Worm (Caenorhabditis elegans) whole organism, early embryonic: Measurements from ENCODE around the gene F41E6.5.

ENCODE experiments used
- B0310.2 ChIP-seq: sonication (generic microtip); optimal IDR thresholded peaks from 2 replicates; lab custom pipeline; 2016; ENCODE audit warnings: mild to moderate bottlenecking, missing genetic modification characterization, missing compliant biosample characterization
- F13C5.2 ChIP-seq: sonication (generic microtip); optimal IDR thresholded peaks from 2 replicates; lab custom pipeline; 2017; ENCODE audit warnings: mild to moderate bottlenecking, missing genetic modification characterization, inconsistent platforms, missing compliant biosample characterization
- aly-1 ChIP-seq: sonication (generic microtip); optimal IDR thresholded peaks from 2 replicates; lab custom pipeline; 2016; ENCODE audit warnings: missing genetic modification characterization, missing compliant biosample characterization
- ama-1 ChIP-seq: fragments of 150-350 bp; optimal IDR thresholded peaks from 2 replicates; lab custom pipeline; 2014
- ceh-13 ChIP-seq: fragments of 200-800 bp; sonication (Bioruptor generic); optimal IDR thresholded peaks from 2 replicates; lab custom pipeline; 2018; ENCODE audit warnings: mild to moderate bottlenecking, missing genetic modification characterization, missing compliant biosample characterization
- ceh-36 ChIP-seq: sonication (generic microtip); optimal IDR thresholded peaks from 2 replicates; lab custom pipeline; 2016; ENCODE audit warnings: missing genetic modification characterization, inconsistent platforms, missing compliant biosample characterization
- ets-7 ChIP-seq: sonication (generic microtip); optimal IDR thresholded peaks from 2 replicates; lab custom pipeline; 2016; ENCODE audit warnings: missing genotype, missing genetic modification characterization, missing compliant biosample characterization
- flt-1 ChIP-seq: fragments of 200-800 bp; sonication (Bioruptor generic); IDR thresholded peaks from 2 replicates; pipeline ENCODE4 v1.3.6; 2022; ENCODE audit warnings: missing genetic modification characterization, missing compliant biosample characterization
- hmbx-1 ChIP-seq: sonication (generic microtip); optimal IDR thresholded peaks from 2 replicates; lab custom pipeline; 2016; ENCODE audit warnings: mild to moderate bottlenecking, missing genetic modification characterization, missing compliant biosample characterization
- hmg-4 ChIP-seq: fragments of 200-800 bp; sonication (Bioruptor generic); optimal IDR thresholded peaks from 2 replicates; lab custom pipeline; 2018; ENCODE audit warnings: mild to moderate bottlenecking, missing genetic modification characterization, missing compliant biosample characterization
- hnd-1 ChIP-seq: sonication (generic microtip); optimal IDR thresholded peaks from 2 replicates; lab custom pipeline; 2016; ENCODE audit warnings: missing genetic modification characterization, missing compliant biosample characterization
- pes-1 ChIP-seq: fragments of 200-800 bp; sonication (Bioruptor generic); IDR thresholded peaks from 2 replicates; pipeline ENCODE4 v1.3.6; 2022; ENCODE audit warnings: missing genetic modification reagents, missing genetic modification characterization, missing compliant biosample characterization
- scrt-1 ChIP-seq: fragments of 200-800 bp; sonication (Bioruptor generic); IDR thresholded peaks from 2 replicates; pipeline ENCODE4 v1.3.6; 2022; ENCODE audit warnings: missing genetic modification characterization, missing compliant biosample characterization
- sea-1 ChIP-seq: fragments of 200-800 bp; sonication (Bioruptor generic); conservative IDR thresholded peaks from 2 replicates; pipeline ENCODE4 v1.3.6; 2022; ENCODE audit warnings: missing genetic modification characterization, missing compliant biosample characterization
- tbx-11 ChIP-seq: fragments of 200-800 bp; sonication (Bioruptor generic); IDR thresholded peaks from 2 replicates; pipeline ENCODE4 v1.3.6; 2022; ENCODE audit warnings: missing genetic modification characterization, missing compliant biosample characterization
- tbx-37 ChIP-seq: fragments of 200-800 bp; sonication (Bioruptor generic); conservative IDR thresholded peaks from 2 replicates; pipeline ENCODE4 v1.3.6; 2022; ENCODE audit warnings: missing genetic modification reagents, missing genetic modification characterization, missing compliant biosample characterization
- tra-4 ChIP-seq: sonication (generic microtip); optimal IDR thresholded peaks from 2 replicates; lab custom pipeline; 2017; ENCODE audit warnings: missing genetic modification characterization, missing compliant biosample characterization

Gene F41E6.5

ce11 chrV:8652177-8652576 is 48.9 kb downstream of the F41E6.5 start:
- TF ChIP-seq tbx-37 (no peak), ets-7 (no peak), aly-1 (no peak), ama-1 (lab: Kevin White, UChicago) (no peak), flt-1 (GFP tag; lab: Robert Waterston, UW) (no peak), tra-4 (no peak), ceh-36 (tag; lab: Kevin White, UChicago) (no peak), pes-1 (GFP tag; lab: Robert Waterston, UW) (no peak), scrt-1 (no peak), hnd-1 (tag; lab: Kevin White, UChicago) (no peak), hmbx-1 (tag; lab: Kevin White, UChicago) (no peak), ceh-13 (GFP tag; lab: Kevin White, UChicago) (no peak), F13C5.2 (tag; lab: Kevin White, UChicago) (no peak), hmg-4 (no peak)

- TF ChIP-seq ceh-36 (tag; lab: Kevin White, UChicago) (no peak), tbx-11 (GFP tag; lab: Robert Waterston, UW) (no peak), ets-7 (no peak)
Observed at ce11 chrV:8653080-8653821, 50.0 kb downstream of the F41E6.5 start.

- TF ChIP-seq hnd-1 (tag; lab: Kevin White, UChicago): no peak
- TF ChIP-seq ets-7: no peak
- TF ChIP-seq sea-1 (GFP tag; lab: Robert Waterston, UW): no peak
- no peak for TF ChIP-seq flt-1 (GFP tag; lab: Robert Waterston, UW)
- TF ChIP-seq pes-1 (GFP tag; lab: Robert Waterston, UW): no peak
- no peak for TF ChIP-seq hmbx-1 (tag; lab: Kevin White, UChicago)
- TF ChIP-seq B0310.2: no peak
- TF ChIP-seq ceh-36 (tag; lab: Kevin White, UChicago): no peak
- TF ChIP-seq hmg-4: no peak
- TF ChIP-seq tbx-37: no peak
- no peak for TF ChIP-seq tbx-11 (GFP tag; lab: Robert Waterston, UW)
- TF ChIP-seq scrt-1: no peak
- no peak for TF ChIP-seq ceh-13 (GFP tag; lab: Kevin White, UChicago)
- TF ChIP-seq tra-4: no peak
- no peak for TF ChIP-seq aly-1
- no peak for TF ChIP-seq ama-1 (lab: Kevin White, UChicago)
- no peak for TF ChIP-seq F13C5.2 (tag; lab: Kevin White, UChicago)
Observed at ce11 chrV:8654460-8655419, 51.5 kb downstream of the F41E6.5 start.
